Fruit fly (Drosophila melanogaster) whole organism, adult: ENCODE measurements around the gene Dip-B.

Experiments used
- CG14711 ChIP-seq: fragments of 200-800 bp; sonication (Bioruptor generic); optimal IDR thresholded peaks from 2 replicates; lab custom pipeline; 2018; ENCODE audit warnings: missing biosample characterization, mild to moderate bottlenecking, missing genetic modification characterization, moderate library complexity
- CG33017 ChIP-seq: fragments of 200-800 bp; sonication (Bioruptor generic); optimal IDR thresholded peaks from 2 replicates; lab custom pipeline; 2018; ENCODE audit warnings: missing biosample characterization, mild to moderate bottlenecking, missing genetic modification characterization, moderate library complexity
- CG7045 ChIP-seq: fragments of 200-800 bp; sonication (Bioruptor generic); optimal IDR thresholded peaks from 2 replicates; lab custom pipeline; 2017; ENCODE audit warnings: missing biosample characterization, mild to moderate bottlenecking, missing genetic modification characterization
- CG7101 ChIP-seq: fragments of 200-800 bp; sonication (Bioruptor generic); optimal IDR thresholded peaks from 2 replicates; lab custom pipeline; 2018; ENCODE audit warnings: missing biosample characterization, mild to moderate bottlenecking, missing genetic modification characterization, moderate library complexity
- cnc ChIP-seq, 2 experiments: fragments of >200 bp; optimal IDR thresholded peaks; 2 replicates each; lab custom pipeline; 2017
- pad ChIP-seq: fragments of 200-800 bp; sonication (Bioruptor generic); optimal IDR thresholded peaks from 3 replicates; lab custom pipeline; 2017; ENCODE audit warnings: missing biosample characterization, missing genetic modification characterization, mild to moderate bottlenecking, moderate library complexity, missing genetic modification reagents

DNA sequence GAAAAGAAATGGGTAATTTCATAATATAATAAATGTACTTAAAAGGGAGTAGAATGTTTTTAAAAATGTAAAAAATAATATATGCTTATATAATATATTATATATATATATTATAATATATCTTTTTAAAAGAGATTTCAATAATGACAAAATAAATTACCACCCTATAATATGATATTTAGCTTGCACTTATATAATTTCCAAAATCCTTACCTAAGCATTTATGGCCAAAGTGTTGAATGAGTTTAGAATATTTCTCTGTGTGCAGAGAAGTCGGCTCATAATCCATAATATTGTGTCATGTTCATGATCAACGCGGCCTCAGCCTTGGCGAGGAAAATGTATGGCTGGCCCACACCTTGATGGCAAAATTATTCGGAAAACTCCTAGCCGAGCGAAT, 6.1 kb downstream of the Dip-B start:
- TF ChIP-seq cnc (optimal IDR thresholded peaks at IDR 0.05; lab: Kevin White, UChicago) (no peak), CG14711 (tag; lab: Kevin White, UChicago) (no peak), CG33017 (tag; lab: Kevin White, UChicago) (no peak), CG7101 (tag; lab: Kevin White, UChicago) (no peak), pad (GFP tag; lab: Kevin White, UChicago) (no peak), CG7045 (GFP tag; lab: Kevin White, UChicago) (no peak)
